Fruit fly (Drosophila melanogaster): ENCODE measurements around the gene Cad87A.

Cad87A gene

dm6 chr3R:11962739-11963214, 13.8 kb upstream of the Cad87A start, which contains the start of the genes CG3281 and aurA (continued):
- TF ChIP-seq cas (GFP tag; IDR thresholded peaks at IDR 0.05): peak; percentile 46; the same call in 1 of the 2 replicates
- no peak for TF ChIP-seq sc (optimal IDR thresholded peaks at IDR 0.05)
- TF ChIP-seq sc (GFP tag; optimal IDR thresholded peaks at IDR 0.05): no peak
- peak; percentile 75 for TF ChIP-seq twi (tag; optimal IDR thresholded peaks at IDR 0.05)
- no peak for TF ChIP-seq aop (GFP tag; IDR thresholded peaks at IDR 0.05)
- no peak for TF ChIP-seq sr (GFP tag; IDR thresholded peaks at IDR 0.05)
- no peak for TF ChIP-seq Hr39 (optimal IDR thresholded peaks at IDR 0.05)
- no peak for TF ChIP-seq CG10431 (GFP tag; optimal IDR thresholded peaks at IDR 0.05)
- TF ChIP-seq Bgb (GFP tag; IDR thresholded peaks at IDR 0.05; ENCODE audit: partially characterized antibody): peak; percentile 93
- peak; percentile 88 for TF ChIP-seq CG3847 (GFP tag; IDR thresholded peaks at IDR 0.05)
- peak; percentile 14 for TF ChIP-seq CG3838 (GFP tag; optimal IDR thresholded peaks at IDR 0.05)
- peak; percentile 9 for TF ChIP-seq CG9437 (GFP tag; optimal IDR thresholded peaks at IDR 0.05)
- peak; percentile 36 for TF ChIP-seq trh (GFP tag; optimal IDR thresholded peaks at IDR 0.05)
- TF ChIP-seq abd-A (tag; optimal IDR thresholded peaks at IDR 0.05): no peak
- TF ChIP-seq gcm2 (GFP tag; optimal IDR thresholded peaks at IDR 0.05): no peak
- no peak for TF ChIP-seq pros (GFP tag; optimal IDR thresholded peaks at IDR 0.05)
- TF ChIP-seq trem (tag; optimal IDR thresholded peaks at IDR 0.05): peak; percentile 86
- peak; percentile 68 for TF ChIP-seq crc (GFP tag; optimal IDR thresholded peaks at IDR 0.05)
- no peak for TF ChIP-seq CG15479 (GFP tag; optimal IDR thresholded peaks at IDR 0.05)
- peak; percentile 67 for TF ChIP-seq CG6272 (GFP tag; IDR thresholded peaks at IDR 0.05)
- TF ChIP-seq CG10959 (GFP tag; IDR thresholded peaks at IDR 0.05): no peak
- TF ChIP-seq hth (optimal IDR thresholded peaks at IDR 0.05): no peak
- TF ChIP-seq Dbx (GFP tag; IDR thresholded peaks at IDR 0.05): peak; percentile 74; the same call in 2 of the 3 replicates
- TF ChIP-seq Scr (GFP tag; IDR thresholded peaks at IDR 0.05; ENCODE audit: partially characterized antibody): peak; percentile 98
- TF ChIP-seq Oaz (GFP tag; IDR thresholded peaks at IDR 0.05): no peak
- peak; percentile 82 for TF ChIP-seq CG4424 (GFP tag; optimal IDR thresholded peaks at IDR 0.05)
- TF ChIP-seq bbx (GFP tag; IDR thresholded peaks at IDR 0.05; ENCODE audit: partially characterized antibody): peak; percentile 92
- no peak for TF ChIP-seq HLHmδ (GFP tag; optimal IDR thresholded peaks at IDR 0.05)
- TF ChIP-seq CG7271 (tag; optimal IDR thresholded peaks at IDR 0.05): peak; percentile 49
- TF ChIP-seq CG10462 (GFP tag; optimal IDR thresholded peaks at IDR 0.05): peak; percentile 48
- peak; percentile 36 for TF ChIP-seq CG18619 (GFP tag; optimal IDR thresholded peaks at IDR 0.05)
- no peak for TF ChIP-seq bigmax (GFP tag; optimal IDR thresholded peaks at IDR 0.05)
- TF ChIP-seq Hsf (GFP tag; optimal IDR thresholded peaks at IDR 0.05): peak; percentile 83
- TF ChIP-seq Fer3 (tag; optimal IDR thresholded peaks at IDR 0.05): peak; percentile 47
- TF ChIP-seq sd (tag; optimal IDR thresholded peaks at IDR 0.05): peak; percentile 73
- no peak for TF ChIP-seq NK7.1 (GFP tag; optimal IDR thresholded peaks at IDR 0.05)
- TF ChIP-seq gem (tag; optimal IDR thresholded peaks at IDR 0.05): peak; percentile 78
- TF ChIP-seq dm (GFP tag; optimal IDR thresholded peaks at IDR 0.05): peak; percentile 49
- TF ChIP-seq CG10366 (GFP tag; IDR thresholded peaks at IDR 0.05): peak; percentile 21; the same call in 1 of the 2 replicates
- peak; percentile 90 for TF ChIP-seq Sin3A (optimal IDR thresholded peaks at IDR 0.05)
- peak; percentile 88 for TF ChIP-seq CoRest (tag; optimal IDR thresholded peaks at IDR 0.05)
- peak; percentile 38; the same call in 1 of the 3 replicates for TF ChIP-seq H15 (GFP tag; IDR thresholded peaks at IDR 0.05)
- peak; percentile 38 for TF ChIP-seq CG8089 (GFP tag; optimal IDR thresholded peaks at IDR 0.05)
- TF ChIP-seq pan (optimal IDR thresholded peaks at IDR 0.05): no peak
- TF ChIP-seq pan (GFP tag; optimal IDR thresholded peaks at IDR 0.05 in 1 of 2, IDR thresholded peaks at IDR 0.05 in 1 of 2): peak in 1 of 2 experiments; percentile 40
- TF ChIP-seq phol (tag; optimal IDR thresholded peaks at IDR 0.05): peak; percentile 87
- peak; percentile 94 to 96 for TF ChIP-seq crp (GFP tag; optimal IDR thresholded peaks at IDR 0.05)
- TF ChIP-seq CG14965 (GFP tag; optimal IDR thresholded peaks at IDR 0.05; ENCODE audit: borderline replicate concordance): no peak
- TF ChIP-seq fd102C (GFP tag; optimal IDR thresholded peaks at IDR 0.05): no peak
- TF ChIP-seq CG8281 (tag; optimal IDR thresholded peaks at IDR 0.05): no peak
- peak; percentile 59 for TF ChIP-seq Atf-2 (GFP tag; optimal IDR thresholded peaks at IDR 0.05)
- peak; percentile 64 for TF ChIP-seq CG18764 (GFP tag; optimal IDR thresholded peaks at IDR 0.05)

Measured in whole organism, embryonic.